Worm (Caenorhabditis elegans) whole organism, midembryonic: ENCODE measurements around the gene str-28.

Experiments
- flt-1 ChIP-seq: fragments of 200-800 bp; sonication (Bioruptor generic); IDR thresholded peaks from 2 replicates; pipeline ENCODE4 v1.3.6; 2022; ENCODE audit warnings: missing genetic modification characterization, missing compliant biosample characterization
- med-1 ChIP-seq: sonication (generic microtip); optimal IDR thresholded peaks from 2 replicates; lab custom pipeline; 2017; ENCODE audit warnings: missing genetic modification characterization, mild to moderate bottlenecking, missing compliant biosample characterization, antibody characterized with exemption, missing genetic modification reagents; ENCODE audit not compliant: insufficient read depth

DNA sequence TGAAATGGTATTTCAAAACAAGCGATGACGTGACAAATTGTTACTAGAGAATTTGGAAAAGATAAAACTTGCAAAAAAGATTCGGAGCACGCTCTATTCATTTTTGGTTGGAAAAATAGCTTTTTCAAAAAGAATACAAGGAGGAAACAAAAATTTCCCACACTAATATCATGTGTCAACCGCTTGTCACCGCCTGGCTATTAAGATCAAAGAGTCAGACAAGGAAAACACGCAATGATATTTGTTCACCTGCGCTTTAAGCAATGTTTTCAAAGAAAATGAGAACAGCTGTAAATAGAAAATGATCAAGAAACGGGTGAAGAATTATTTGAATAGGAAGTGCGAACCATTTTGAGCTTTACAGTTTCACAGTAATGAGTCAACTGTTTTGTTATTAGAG lies 4.1 kb upstream of the str-28 start, which contains the start of gene srh-125:
- TF ChIP-seq flt-1 (GFP tag; lab: Robert Waterston, UW) (no peak), med-1 (GFP tag; lab: Kevin White, UChicago) (no peak)
